Worm (Caenorhabditis elegans) whole organism, L4 larva: ENCODE data around the gene F18A12.2.

Source experiments
- T26A8.4 ChIP-seq: fragments of 200-800 bp; sonication (Bioruptor generic); IDR thresholded peaks from 2 replicates; pipeline ENCODE4 v1.3.6; 2022; ENCODE audit warnings: missing genetic modification characterization, missing compliant biosample characterization
- aha-1 ChIP-seq: fragments of 150-350 bp; peaks from one replicate; lab custom pipeline; 2014; ENCODE audit warnings: missing biosample characterization, missing genetic modification characterization
- aly-2 ChIP-seq: sonication (generic microtip); optimal IDR thresholded peaks from 2 replicates; lab custom pipeline; 2018; ENCODE audit warnings: missing biosample characterization, missing genetic modification characterization
- ama-1 ChIP-seq: fragments of 150-350 bp; optimal IDR thresholded peaks from 2 replicates; lab custom pipeline; 2014; ENCODE audit warnings: inconsistent platforms, mixed read lengths
- ceh-82 ChIP-seq: sonication (generic microtip); optimal IDR thresholded peaks from 2 replicates; lab custom pipeline; 2017; ENCODE audit warnings: missing biosample characterization, missing genetic modification characterization
- ces-1 ChIP-seq: fragments of 150-350 bp; sonication (generic microtip); optimal IDR thresholded peaks from 4 replicates; lab custom pipeline; 2014; ENCODE audit warnings: missing biosample characterization, missing genetic modification reagents, missing genetic modification characterization
- dve-1 ChIP-seq: sonication (generic microtip); optimal IDR thresholded peaks from 2 replicates; lab custom pipeline; 2017; ENCODE audit warnings: antibody characterized with exemption, mild to moderate bottlenecking, missing genetic modification characterization, missing compliant biosample characterization; ENCODE audit not compliant: insufficient read depth
- fkh-10 ChIP-seq: fragments of 150-350 bp; optimal IDR thresholded peaks from 2 replicates; lab custom pipeline; 2014; ENCODE audit warnings: missing biosample characterization, missing genetic modification reagents, missing genetic modification characterization
- lin-13 ChIP-seq: fragments of 150-350 bp; optimal IDR thresholded peaks from 2 replicates; lab custom pipeline; 2014; ENCODE audit warnings: missing biosample characterization, missing genetic modification reagents, missing genetic modification characterization
- snpc-4 ChIP-seq: fragments of 150-350 bp; optimal IDR thresholded peaks from 2 replicates; lab custom pipeline; 2014; ENCODE audit warnings: missing biosample characterization, missing genetic modification characterization
- unc-62 ChIP-seq, 3 experiments: fragments of 150-350 bp in 1 of 3; sonication (generic microtip); optimal IDR thresholded peaks in 2 of 3; peaks in 1 of 3; 1 replicate in 1 of 3; 2 replicates in 2 of 3; lab custom pipeline; 2014 to 2017; ENCODE audit warnings: missing biosample characterization in 3 of 3, missing genetic modification characterization in 3 of 3, missing genetic modification reagents in 3 of 3, missing genotype in 1 of 3
- zag-1 ChIP-seq: fragments of 150-350 bp; optimal IDR thresholded peaks from 2 replicates; lab custom pipeline; 2014; ENCODE audit warnings: missing biosample characterization, missing genetic modification characterization

DNA sequence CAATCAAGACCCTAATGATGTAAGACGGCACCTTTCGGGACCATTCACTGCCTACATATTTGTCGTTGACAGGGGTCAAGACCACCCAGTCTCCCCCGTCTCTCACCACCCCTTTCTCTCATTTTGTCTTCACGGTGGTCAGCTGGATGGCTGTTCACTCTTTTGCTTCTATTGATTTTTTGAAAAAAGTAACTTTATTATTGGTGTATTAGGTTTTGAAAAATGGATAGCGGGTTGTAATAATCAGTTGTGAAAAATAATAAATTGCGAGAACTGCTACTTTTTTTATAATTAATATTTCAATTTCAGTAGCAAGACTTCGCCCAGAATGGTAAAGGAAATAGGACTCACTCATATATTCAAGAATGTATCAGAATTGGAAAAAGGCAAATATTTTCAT lies 37.9 kb upstream of the F18A12.2 start, which contains the start of gene bath-9:
- TF ChIP-seq lin-13 (GFP tag; lab: Kevin White, UChicago) (no peak), ces-1 (GFP tag; lab: Kevin White, UChicago) (no peak), ceh-82 (tag; lab: Kevin White, UChicago) (no peak), aha-1 (tag; lab: Kevin White, UChicago) (no peak), snpc-4 (no peak), unc-62 (GFP tag; optimal IDR thresholded peaks at IDR 0.05 in 1 of 2; lab: Kevin White, UChicago) (no peak), unc-62 (tag; optimal IDR thresholded peaks at IDR 0.05; lab: Kevin White, UChicago) (no peak), T26A8.4 (no peak), aly-2 (tag; lab: Kevin White, UChicago) (no peak), fkh-10 (GFP tag; lab: Kevin White, UChicago) (no peak), ama-1 (lab: Kevin White, UChicago) (no peak), dve-1 (tag; lab: Kevin White, UChicago) (no peak), zag-1 (no peak)
